Fruit fly (Drosophila melanogaster): ENCODE measurements around the gene Cph.

- TF ChIP-seq D1 (tag; optimal IDR thresholded peaks at IDR 0.05) (no peak), CG4496 (GFP tag; IDR thresholded peaks at IDR 0.05) (peak; percentile 85)
These were observed 39.6 kb downstream of the Cph start for dm6 chrX:7177128-7177527.

All from whole organism, pupa.